Worm (Caenorhabditis elegans): ENCODE results near the gene K09A9.6.

DNA sequence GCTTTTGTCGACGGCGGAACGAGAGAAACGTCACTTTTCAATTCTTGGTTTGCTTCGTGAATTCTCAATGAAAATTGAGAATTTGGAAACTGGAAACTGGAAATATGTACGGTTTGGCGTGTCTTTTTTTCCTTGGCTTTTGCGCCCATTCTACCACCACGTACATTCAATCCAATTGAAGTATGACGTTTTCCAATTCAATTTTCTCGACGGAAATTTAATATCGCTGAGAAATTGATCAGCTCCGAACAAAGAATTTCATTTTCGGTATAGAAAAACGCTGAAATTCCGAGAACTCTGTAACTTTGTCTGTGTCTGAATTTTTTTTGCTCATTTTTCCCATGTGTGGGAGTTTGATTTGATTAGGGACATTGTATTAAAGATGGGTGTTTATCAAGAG lies 43.8 kb upstream of the K09A9.6 start:
- TF ChIP-seq nhr-11 (tag; optimal IDR thresholded peaks at IDR 0.05) (no peak), ama-1 (optimal IDR thresholded peaks at IDR 0.05) (no peak), skn-1 (tag; optimal IDR thresholded peaks at IDR 0.05) (no peak), ceh-16 (tag; optimal IDR thresholded peaks at IDR 0.05) (no peak), unc-62 (GFP tag; optimal IDR thresholded peaks at IDR 0.05) (no peak), lin-39 (tag; optimal IDR thresholded peaks at IDR 0.05) (no peak), lsy-12 (tag; optimal IDR thresholded peaks at IDR 0.05) (no peak)

All from whole organism, L3 larva.